Worm (Caenorhabditis elegans) whole organism, young adult: ENCODE results near the gene mdt-9.

Experiments used
- F37B4.10 ChIP-seq: fragments of 200-800 bp; sonication (Bioruptor generic); IDR thresholded peaks from 2 replicates; pipeline ENCODE4 v1.3.6; 2022; ENCODE audit warnings: missing genetic modification characterization, missing compliant biosample characterization
- ama-1 ChIP-seq, 3 experiments: fragments of 150-350 bp in 1 of 3; sonication (generic microtip) in 2 of 3; optimal IDR thresholded peaks; 2 replicates each; lab custom pipeline; 2014 to 2018; ENCODE audit warnings: missing biosample characterization in 2 of 3, missing genetic modification characterization in 2 of 3, missing genetic modification reagents in 2 of 3
- ceh-27 ChIP-seq: fragments of 200-800 bp; sonication (Bioruptor generic); optimal IDR thresholded peaks from 2 replicates; lab custom pipeline; 2018; ENCODE audit warnings: mild to moderate bottlenecking, missing genetic modification characterization, moderate library complexity, missing compliant biosample characterization
- dpl-1 ChIP-seq: fragments of 150-350 bp; optimal IDR thresholded peaks from 2 replicates; lab custom pipeline; 2014; ENCODE audit warnings: missing biosample characterization, missing genetic modification reagents, missing genetic modification characterization
- egrh-3 ChIP-seq: fragments of 200-800 bp; sonication (Bioruptor generic); IDR thresholded peaks from 2 replicates; pipeline ENCODE4 v1.3.6; 2022; ENCODE audit warnings: missing genetic modification reagents, missing genetic modification characterization, missing compliant biosample characterization
- madf-10 ChIP-seq: sonication (generic microtip); optimal IDR thresholded peaks from 2 replicates; lab custom pipeline; 2016; ENCODE audit warnings: mild to moderate bottlenecking, missing genetic modification characterization, missing compliant biosample characterization
- pha-4 ChIP-seq: fragments of 150-350 bp; sonication (generic microtip); optimal IDR thresholded peaks from 2 replicates; lab custom pipeline; 2014; ENCODE audit warnings: missing biosample characterization, missing genetic modification reagents, missing genetic modification characterization
- snpc-4 ChIP-seq, 5 experiments: fragments of 150-350 bp in 1 of 5; sonication (generic microtip) in 4 of 5; optimal IDR thresholded peaks; 2 replicates each; lab custom pipeline; 2014 to 2018; ENCODE audit warnings: missing genetic modification characterization in 5 of 5, missing biosample characterization in 3 of 5, antibody characterized with exemption in 2 of 5, mild to moderate bottlenecking in 2 of 5, missing compliant biosample characterization in 2 of 5, missing genotype in 2 of 5, moderate library complexity in 2 of 5, missing genetic modification reagents in 1 of 5
- unc-62 ChIP-seq: fragments of 150-350 bp; optimal IDR thresholded peaks from 2 replicates; lab custom pipeline; 2014; ENCODE audit warnings: missing biosample characterization, missing genetic modification reagents, missing genetic modification characterization
- xnd-1 ChIP-seq: sonication (generic microtip); optimal IDR thresholded peaks from 2 replicates; lab custom pipeline; 2016; ENCODE audit warnings: missing genotype, missing genetic modification reagents, missing genetic modification characterization, missing compliant biosample characterization

DNA sequence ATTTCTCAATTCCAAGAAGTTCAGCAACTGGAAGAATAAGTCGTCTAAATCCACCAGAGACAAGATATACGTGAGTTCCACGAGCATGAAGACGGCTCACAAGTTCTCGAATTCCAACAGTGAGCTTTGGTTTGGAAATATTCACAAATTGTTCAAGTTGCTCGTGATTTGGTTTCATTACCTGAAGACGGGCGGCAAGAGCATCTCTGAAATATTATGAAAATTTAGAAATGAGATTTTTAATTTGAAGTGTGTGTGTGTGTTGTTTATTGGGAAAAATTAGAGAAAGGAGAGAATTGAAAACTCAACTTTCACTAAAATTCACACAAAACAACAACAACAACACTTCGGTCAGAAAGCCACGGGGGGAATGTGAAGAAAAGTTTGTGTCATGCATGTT lies 4.6 kb downstream of the mdt-9 start:
- TF ChIP-seq egrh-3: no peak
- TF ChIP-seq ama-1 (optimal IDR thresholded peaks at IDR 0.05; lab: Kevin White, UChicago): no peak
- TF ChIP-seq ama-1 (GFP tag; optimal IDR thresholded peaks at IDR 0.05; lab: Kevin White, UChicago): no peak
- no peak for TF ChIP-seq ceh-27
- TF ChIP-seq unc-62: no peak
- TF ChIP-seq pha-4 (tag; lab: Kevin White, UChicago): no peak
- no peak for TF ChIP-seq xnd-1 (tag; lab: Kevin White, UChicago)
- no peak for TF ChIP-seq madf-10 (tag; lab: Kevin White, UChicago)
- no peak for TF ChIP-seq snpc-4 (GFP tag; optimal IDR thresholded peaks at IDR 0.05; lab: Kevin White, UChicago)
- no peak for TF ChIP-seq snpc-4 (tag; optimal IDR thresholded peaks at IDR 0.05; lab: Kevin White, UChicago)
- TF ChIP-seq F37B4.10 (GFP tag; lab: Robert Waterston, UW): no peak
- no peak for TF ChIP-seq dpl-1 (GFP tag; lab: Kevin White, UChicago)
